Worm (Caenorhabditis elegans): ENCODE results near the gene str-130.

DNA sequence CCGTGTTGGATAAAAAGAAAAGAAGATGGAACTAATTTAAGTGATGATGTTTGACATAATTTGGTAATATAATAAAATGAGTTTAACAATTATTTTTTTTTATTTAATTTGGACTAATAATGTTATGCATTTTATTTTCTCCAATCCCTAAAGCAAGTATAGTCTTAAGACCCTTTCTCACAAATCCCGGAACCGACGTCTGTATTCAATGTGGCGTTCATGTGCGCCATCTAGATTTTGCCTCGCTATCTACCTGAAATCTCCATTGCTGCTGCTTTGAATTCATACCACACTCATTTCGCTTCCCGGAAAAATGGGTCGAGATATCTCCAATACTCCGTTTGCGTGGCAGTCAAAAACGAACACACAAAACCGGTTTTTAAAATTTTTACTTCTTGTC lies 32.9 kb upstream of the str-130 start, which contains the start of gene D1014.5:
- TF ChIP-seq ama-1 (optimal IDR thresholded peaks at IDR 0.05) (no peak), ama-1 (GFP tag; optimal IDR thresholded peaks at IDR 0.05) (no peak), B0035.1 (tag; optimal IDR thresholded peaks at IDR 0.05) (no peak), unc-130 (GFP tag; optimal IDR thresholded peaks at IDR 0.05) (no peak), nhr-27 (tag; optimal IDR thresholded peaks at IDR 0.05) (no peak), tbp1 (GFP tag; optimal IDR thresholded peaks at IDR 0.05) (no peak), ztf-25 (GFP tag; IDR thresholded peaks at IDR 0.05) (no peak), lir-1 (GFP tag; conservative IDR thresholded peaks at IDR 0.05) (no peak), nhr-90 (tag; optimal IDR thresholded peaks at IDR 0.05) (no peak), pha-4 (tag; optimal IDR thresholded peaks at IDR 0.05) (no peak), ceh-58 (GFP tag; IDR thresholded peaks at IDR 0.05) (no peak), F23B12.7 (tag; optimal IDR thresholded peaks at IDR 0.05; ENCODE audit: insufficient read depth) (no peak), ztf-6 (GFP tag; IDR thresholded peaks at IDR 0.05) (no peak), F10E7.11 (tag; optimal IDR thresholded peaks at IDR 0.05) (no peak)
